Fruit fly (Drosophila melanogaster) whole organism, embryonic: Measurements from ENCODE around the gene Gale.
A peak's percentile ranks its signal among the peaks of the same experiment; 100 is the strongest.

ENCODE experiments used
- CG15479 ChIP-seq: fragments of 200-800 bp; sonication (Bioruptor generic); optimal IDR thresholded peaks from 3 replicates; lab custom pipeline; 2019; ENCODE audit warnings: missing biosample characterization, mild to moderate bottlenecking, missing genetic modification characterization, moderate library complexity
- GATAe ChIP-seq: fragments of 200-800 bp; sonication (Bioruptor generic); conservative IDR thresholded peaks from 2 replicates; pipeline ENCODE4 v1.3.6; 2022; ENCODE audit warnings: missing biosample characterization, missing genetic modification characterization
- br ChIP-seq: fragments of >200 bp; optimal IDR thresholded peaks from 2 replicates; lab custom pipeline; 2017

DNA sequence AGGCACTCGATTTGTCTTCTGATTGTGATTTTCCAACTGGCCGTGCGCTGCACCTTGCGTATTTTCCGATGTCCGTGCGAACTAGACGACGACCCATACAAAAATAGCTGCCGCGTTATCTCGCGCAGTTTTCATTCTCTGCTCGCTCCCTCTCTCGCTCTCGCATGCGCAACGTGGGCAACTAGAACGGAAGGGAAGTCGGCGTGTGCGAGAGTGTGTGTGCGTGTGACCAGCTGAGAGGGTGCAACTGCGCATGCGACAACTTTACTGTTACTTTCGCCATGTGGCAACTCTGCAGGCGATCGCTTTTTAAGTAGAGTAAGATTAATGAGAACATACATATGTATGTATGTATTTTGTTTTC is 37.1 kb downstream of the Gale start, which contains the start of gene ebd1:
- TF ChIP-seq br (no peak), GATAe (GFP tag; lab: Robert Waterston, UW) (0 out of 2 replicates have a peak, but pooled peaks have one; percentile 7), CG15479 (GFP tag; lab: Kevin White, UChicago) (peak; percentile 95)
